Fruit fly (Drosophila melanogaster) S2 (cell line): ENCODE data around the gene CG3744.
A peak's percentile ranks its signal among the peaks of the same experiment; 100 is the strongest.

ENCODE experiments used
- CG8478 ChIP-seq: fragments of >200 bp; optimal IDR thresholded peaks from 2 replicates; lab custom pipeline; 2018
- CTCF ChIP-seq, 2 experiments: fragments of >200 bp; optimal IDR thresholded peaks; 2 replicates each; lab custom pipeline; 2018

The CG3744 gene

dm6 chr3R:24890217-24890616 lies 13.8 kb upstream of the CG3744 start:
- TF ChIP-seq CG8478 (lab: Kevin White, UChicago) (no peak), CTCF (optimal IDR thresholded peaks at IDR 0.05; lab: Kevin White, UChicago) (no peak)

dm6 chr3R:24889303-24889892 lies 12.9 kb upstream of the CG3744 start:
- no peak for TF ChIP-seq CG8478 (lab: Kevin White, UChicago)
- TF ChIP-seq CTCF (optimal IDR thresholded peaks at IDR 0.05; lab: Kevin White, UChicago) = no peak

dm6 chr3R:24888418-24888817 lies 12.0 kb upstream of the CG3744 start:
- TF ChIP-seq CTCF (optimal IDR thresholded peaks at IDR 0.05; lab: Kevin White, UChicago) (no peak), CG8478 (lab: Kevin White, UChicago) (no peak)

- TF ChIP-seq CG8478 (lab: Kevin White, UChicago) (no peak), CTCF (optimal IDR thresholded peaks at IDR 0.05; lab: Kevin White, UChicago) (no peak)
Observed at dm6 chr3R:24886470-24886869, 10.0 kb upstream of the CG3744 start.

dm6 chr3R:24878655-24879054 lies 2.2 kb upstream of the CG3744 start:
- TF ChIP-seq CTCF (optimal IDR thresholded peaks at IDR 0.05; lab: Kevin White, UChicago) (no peak), CG8478 (lab: Kevin White, UChicago) (no peak)

- TF ChIP-seq CTCF (optimal IDR thresholded peaks at IDR 0.05; lab: Kevin White, UChicago) (no peak), CG8478 (lab: Kevin White, UChicago) (no peak)
Observed at dm6 chr3R:24876843-24877457, 496 bp upstream of the CG3744 start, which contains the start of the genes CG11089 and CG31381. TSS of gene CG11089 (plus strand) at chr3R:24877045. TSS of gene CG31381 (plus strand) at chr3R:24877045.

dm6 chr3R:24870389-24871048 lies 5.9 kb downstream of the CG3744 start, which contains the start of gene CycB3:
TSS of gene CycB3 (minus strand) at chr3R:24870816.
- no peak for TF ChIP-seq CG8478 (lab: Kevin White, UChicago)
- peak in 1 of 2 experiments; percentile 24 for TF ChIP-seq CTCF (optimal IDR thresholded peaks at IDR 0.05; lab: Kevin White, UChicago)

- TF ChIP-seq CTCF (optimal IDR thresholded peaks at IDR 0.05; lab: Kevin White, UChicago) (no peak), CG8478 (lab: Kevin White, UChicago) (no peak)
Observed at dm6 chr3R:24867956-24868355, 8.5 kb downstream of the CG3744 start.

dm6 chr3R:24866976-24867375 lies 9.5 kb downstream of the CG3744 start:
- no peak for TF ChIP-seq CG8478 (lab: Kevin White, UChicago)
- TF ChIP-seq CTCF (optimal IDR thresholded peaks at IDR 0.05; lab: Kevin White, UChicago) = no peak

dm6 chr3R:24864719-24865400 lies 11.6 kb downstream of the CG3744 start, which contains the start of the genes Srg1 and Elal:
TSS of gene Srg1 (minus strand) at chr3R:24864732.
TSS of gene Elal (plus strand) at chr3R:24865350.
- TF ChIP-seq CTCF (optimal IDR thresholded peaks at IDR 0.05; lab: Kevin White, UChicago) = no peak
- TF ChIP-seq CG8478 (lab: Kevin White, UChicago) = no peak

- TF ChIP-seq CG8478 (lab: Kevin White, UChicago) (no peak), CTCF (optimal IDR thresholded peaks at IDR 0.05; lab: Kevin White, UChicago) (no peak)
Observed at dm6 chr3R:24863894-24864293, 12.6 kb downstream of the CG3744 start.

dm6 chr3R:24862574-24863089 lies 13.8 kb downstream of the CG3744 start, which contains the start of gene CG7016:
TSS of gene CG7016 (plus strand) at chr3R:24862931.
- no peak for TF ChIP-seq CG8478 (lab: Kevin White, UChicago)
- TF ChIP-seq CTCF (optimal IDR thresholded peaks at IDR 0.05; lab: Kevin White, UChicago) = no peak

- no peak for TF ChIP-seq CTCF (optimal IDR thresholded peaks at IDR 0.05; lab: Kevin White, UChicago)
- TF ChIP-seq CG8478 (lab: Kevin White, UChicago) = no peak
Observed at dm6 chr3R:24862065-24862464, 14.4 kb downstream of the CG3744 start, which contains the start of gene CG13640. TSS of gene CG13640 (minus strand) at chr3R:24862165.

dm6 chr3R:24860316-24860826 lies 16.1 kb downstream of the CG3744 start, which contains the start of gene CG13639:
TSS of gene CG13639 (minus strand) at chr3R:24860366.
- TF ChIP-seq CTCF (optimal IDR thresholded peaks at IDR 0.05; lab: Kevin White, UChicago) = no peak
- no peak for TF ChIP-seq CG8478 (lab: Kevin White, UChicago)
